Fruit fly (Drosophila melanogaster) whole organism, prepupa: ENCODE results near the gene Atg6.

Experiments
- Blimp-1 ChIP-seq: fragments of 200-800 bp; sonication (Bioruptor generic); optimal IDR thresholded peaks from 3 replicates; lab custom pipeline; 2017; ENCODE audit warnings: missing biosample characterization, missing genetic modification characterization, mild to moderate bottlenecking, moderate library complexity, missing genetic modification reagents
- CG6792 ChIP-seq: fragments of 200-800 bp; sonication (Bioruptor generic); optimal IDR thresholded peaks from 3 replicates; lab custom pipeline; 2016; ENCODE audit warnings: missing biosample characterization, missing genetic modification characterization
- CG7368 ChIP-seq: fragments of 200-800 bp; sonication (Bioruptor generic); optimal IDR thresholded peaks from 3 replicates; lab custom pipeline; 2016; ENCODE audit warnings: missing biosample characterization, missing genetic modification characterization
- Gug ChIP-seq: fragments of 200-800 bp; sonication (Bioruptor generic); IDR thresholded peaks from 2 replicates; pipeline ENCODE4 v1.3.6; 2022; ENCODE audit warnings: missing biosample characterization, missing genetic modification characterization
- Hr4 ChIP-seq: fragments of 200-800 bp; sonication (Bioruptor generic); optimal IDR thresholded peaks from 3 replicates; lab custom pipeline; 2016; ENCODE audit warnings: missing biosample characterization, missing genetic modification characterization
- OdsH ChIP-seq: fragments of 200-800 bp; sonication (Bioruptor generic); optimal IDR thresholded peaks from 3 replicates; lab custom pipeline; 2016; ENCODE audit warnings: missing biosample characterization, missing genetic modification characterization
- dsx ChIP-seq: fragments of 200-800 bp; optimal IDR thresholded peaks from 3 replicates; lab custom pipeline; 2019; ENCODE audit warnings: missing biosample characterization, mild to moderate bottlenecking, missing genetic modification characterization, moderate library complexity; ENCODE audit not compliant: poor library complexity, severe bottlenecking
- eg ChIP-seq: fragments of 200-800 bp; sonication (Bioruptor generic); IDR thresholded peaks from 3 replicates; pipeline ENCODE4 v1.3.6; 2022; ENCODE audit warnings: missing biosample characterization, missing genetic modification characterization
- esn ChIP-seq: fragments of 200-800 bp; sonication (Bioruptor generic); optimal IDR thresholded peaks from 2 replicates; lab custom pipeline; 2016; ENCODE audit warnings: missing biosample characterization, mild to moderate bottlenecking, missing genetic modification characterization, moderate library complexity
- fd59A ChIP-seq: fragments of 200-800 bp; sonication (Bioruptor generic); optimal IDR thresholded peaks from 2 replicates; lab custom pipeline; 2017; ENCODE audit warnings: missing biosample characterization, mild to moderate bottlenecking, missing genetic modification characterization, missing genetic modification reagents
- fd85E ChIP-seq: fragments of 200-800 bp; sonication (Bioruptor generic); optimal IDR thresholded peaks from 3 replicates; lab custom pipeline; 2016; ENCODE audit warnings: missing biosample characterization, missing genetic modification characterization
- lz ChIP-seq: fragments of 200-800 bp; sonication (Bioruptor generic); optimal IDR thresholded peaks from 3 replicates; lab custom pipeline; 2016; ENCODE audit warnings: missing biosample characterization, missing genetic modification characterization
- topi ChIP-seq: fragments of 200-800 bp; sonication (Bioruptor generic); optimal IDR thresholded peaks from 3 replicates; lab custom pipeline; 2016; ENCODE audit warnings: missing biosample characterization, missing genetic modification characterization
- vri ChIP-seq: fragments of 200-800 bp; sonication (Bioruptor generic); optimal IDR thresholded peaks from 3 replicates; lab custom pipeline; 2016; ENCODE audit warnings: missing biosample characterization, mild to moderate bottlenecking, missing genetic modification characterization

DNA sequence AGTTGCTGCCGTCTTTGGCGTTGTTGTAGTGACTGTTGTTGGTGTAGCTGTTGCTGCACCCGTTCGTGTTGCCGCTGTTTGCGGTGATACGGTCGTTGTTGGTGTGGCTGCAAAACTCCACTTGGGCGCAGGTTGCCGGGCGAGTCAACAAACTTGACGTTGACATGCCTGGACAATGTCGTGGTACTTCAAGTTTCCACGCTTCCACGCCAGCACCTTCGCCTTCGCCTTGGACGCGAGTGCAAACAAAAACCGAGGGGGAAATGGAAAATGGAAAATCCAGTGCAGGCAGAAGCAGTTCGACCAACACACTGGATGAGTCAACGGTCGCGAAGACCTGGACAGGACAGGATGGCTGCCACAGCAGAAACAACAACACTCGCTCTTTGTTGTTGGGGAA is 25.9 kb downstream of the Atg6 start:
- TF ChIP-seq dsx (GFP tag; lab: Kevin White, UChicago) (no peak), esn (GFP tag; lab: Kevin White, UChicago) (no peak), OdsH (GFP tag; lab: Kevin White, UChicago) (no peak), vri (GFP tag; lab: Kevin White, UChicago) (no peak), eg (GFP tag; lab: Robert Waterston, UW) (no peak), fd59A (GFP tag; lab: Kevin White, UChicago) (no peak), CG7368 (GFP tag; lab: Kevin White, UChicago) (no peak), Gug (GFP tag; lab: Robert Waterston, UW) (no peak), lz (no peak), Hr4 (GFP tag; lab: Kevin White, UChicago) (no peak), Blimp-1 (GFP tag; lab: Kevin White, UChicago) (no peak), fd85E (GFP tag; lab: Kevin White, UChicago) (no peak), topi (GFP tag; lab: Kevin White, UChicago) (no peak), CG6792 (GFP tag; lab: Kevin White, UChicago) (no peak)
